Fruit fly (Drosophila melanogaster): ENCODE data around the gene Lkr.

Gene Lkr

DNA sequence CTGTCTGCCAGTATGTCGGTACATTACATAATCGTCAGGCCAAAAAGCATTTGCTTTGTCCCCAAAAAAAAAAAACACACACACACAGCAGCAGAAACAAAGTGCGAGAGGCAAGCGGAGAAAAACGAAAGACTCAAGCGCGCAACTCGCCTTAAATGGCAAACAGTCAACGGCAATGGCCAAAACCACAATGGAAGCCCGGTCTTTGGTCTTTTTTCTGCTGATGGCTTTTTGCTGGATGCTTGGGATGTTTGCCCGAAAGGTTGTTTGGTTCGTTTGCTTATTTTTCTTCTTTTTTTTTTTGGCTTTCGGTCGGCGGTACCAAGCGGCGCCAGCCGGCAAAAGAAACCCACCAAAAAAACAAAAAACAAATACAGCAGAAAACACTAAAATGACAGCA, 41.9 kb upstream of the Lkr start:
- no peak for TF ChIP-seq dimm (GFP tag; IDR thresholded peaks at IDR 0.05)
- no peak for TF ChIP-seq CG11504 (tag; optimal IDR thresholded peaks at IDR 0.05)
- no peak for TF ChIP-seq Camta (GFP tag; optimal IDR thresholded peaks at IDR 0.05)
- TF ChIP-seq CG2889 (GFP tag; IDR thresholded peaks at IDR 0.05) = 0 out of 3 replicates have a peak, but pooled peaks have one; percentile 17
- no peak for TF ChIP-seq fu2 (GFP tag; optimal IDR thresholded peaks at IDR 0.05)
- peak in 1 of 2 experiments; percentile 75 for TF ChIP-seq Pdp1 (GFP tag; optimal IDR thresholded peaks at IDR 0.05)
- 0 out of 4 replicates have a peak, but pooled peaks have one; percentile 39 for TF ChIP-seq chinmo (GFP tag; IDR thresholded peaks at IDR 0.05; ENCODE audit: partially characterized antibody)
- TF ChIP-seq vfl (GFP tag; optimal IDR thresholded peaks at IDR 0.05) = no peak
- no peak for TF ChIP-seq phol (tag; optimal IDR thresholded peaks at IDR 0.05)
- TF ChIP-seq CG31441 (GFP tag; IDR thresholded peaks at IDR 0.05) = no peak
- peak; percentile 31; the same call in 1 of the 2 replicates for TF ChIP-seq Drgx (GFP tag; IDR thresholded peaks at IDR 0.05)
- TF ChIP-seq inv (GFP tag; IDR thresholded peaks at IDR 0.05; ENCODE audit: partially characterized antibody) = no peak
- no peak for TF ChIP-seq Xbp1 (GFP tag; optimal IDR thresholded peaks at IDR 0.05)
- no peak for TF ChIP-seq NC2α (GFP tag; optimal IDR thresholded peaks at IDR 0.05)
- TF ChIP-seq CG9932 (GFP tag; IDR thresholded peaks at IDR 0.05) = 0 out of 2 replicates have a peak, but pooled peaks have one; percentile 10

DNA sequence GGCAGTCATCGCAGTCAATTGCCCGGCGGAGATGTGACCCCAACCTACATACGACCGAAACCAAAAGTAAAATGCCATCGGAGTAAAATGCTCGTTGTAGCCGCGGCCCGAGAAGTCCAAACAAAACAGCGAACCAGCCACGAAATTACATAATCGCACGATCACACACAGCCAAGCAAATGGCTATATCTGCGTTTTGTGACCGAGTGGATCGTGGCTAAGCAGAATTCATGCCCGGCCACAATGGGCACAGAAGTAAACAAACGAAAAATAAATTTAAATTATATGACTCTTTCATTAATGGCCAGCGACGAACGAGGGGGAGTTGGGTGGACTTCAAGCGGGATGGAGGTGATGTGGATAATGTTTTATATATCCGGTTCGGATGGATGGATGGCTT, 40.6 kb upstream of the Lkr start:
- TF ChIP-seq HHEX (GFP tag; optimal IDR thresholded peaks at IDR 0.05) (no peak), B-H2 (GFP tag; optimal IDR thresholded peaks at IDR 0.05) (peak; percentile 31), CG17568 (GFP tag; optimal IDR thresholded peaks at IDR 0.05) (no peak), CG3847 (GFP tag; IDR thresholded peaks at IDR 0.05) (no peak), CG1233 (GFP tag; optimal IDR thresholded peaks at IDR 0.05) (no peak), eve (GFP tag; optimal IDR thresholded peaks at IDR 0.05) (no peak), CG3065 (GFP tag; optimal IDR thresholded peaks at IDR 0.05) (no peak), tll (GFP tag; optimal IDR thresholded peaks at IDR 0.05) (no peak), Gug (GFP tag; IDR thresholded peaks at IDR 0.05) (no peak), toy (GFP tag; IDR thresholded peaks at IDR 0.05) (no peak), CG10147 (GFP tag; optimal IDR thresholded peaks at IDR 0.05) (no peak), Bgb (GFP tag; IDR thresholded peaks at IDR 0.05; ENCODE audit: partially characterized antibody) (no peak), Ssrp (tag; optimal IDR thresholded peaks at IDR 0.05) (no peak), CG8388 (GFP tag; optimal IDR thresholded peaks at IDR 0.05) (no peak), CG14710 (tag; optimal IDR thresholded peaks at IDR 0.05) (no peak), GATAe (GFP tag; conservative IDR thresholded peaks at IDR 0.05) (no peak), stc (GFP tag; IDR thresholded peaks at IDR 0.05) (no peak), lola (GFP tag; optimal IDR thresholded peaks at IDR 0.05) (no peak), NfI (GFP tag; optimal IDR thresholded peaks at IDR 0.05) (no peak), Sin3A (optimal IDR thresholded peaks at IDR 0.05) (no peak), CG13894 (tag; optimal IDR thresholded peaks at IDR 0.05) (peak; percentile 38), chinmo (GFP tag; IDR thresholded peaks at IDR 0.05; ENCODE audit: partially characterized antibody) (0 out of 4 replicates have a peak, but pooled peaks have one; percentile 59), CG4424 (GFP tag; optimal IDR thresholded peaks at IDR 0.05) (no peak), slbo (GFP tag; IDR thresholded peaks at IDR 0.05) (0 out of 2 replicates have a peak, but pooled peaks have one; percentile 8), bcd (GFP tag; optimal IDR thresholded peaks at IDR 0.05) (no peak), Hr78 (GFP tag; optimal IDR thresholded peaks at IDR 0.05) (peak in 1 of 2 experiments; percentile 4), Dp (GFP tag; optimal IDR thresholded peaks at IDR 0.05) (no peak), CG2120 (GFP tag; optimal IDR thresholded peaks at IDR 0.05) (no peak), knrl (GFP tag; IDR thresholded peaks at IDR 0.05; ENCODE audit: partially characterized antibody) (no peak), Asciz (GFP tag; optimal IDR thresholded peaks at IDR 0.05) (no peak), sqz (GFP tag; optimal IDR thresholded peaks at IDR 0.05) (no peak), CG10366 (GFP tag; IDR thresholded peaks at IDR 0.05) (no peak), CG10543 (GFP tag; optimal IDR thresholded peaks at IDR 0.05) (peak; percentile 45), Deaf1 (tag; optimal IDR thresholded peaks at IDR 0.05) (peak; percentile 63), CG2129 (GFP tag; IDR thresholded peaks at IDR 0.05; ENCODE audit: partially characterized antibody) (no peak)

All from whole organism, embryonic.